Worm (Caenorhabditis elegans) whole organism, L3 larva: ENCODE results near the gene clec-204.

Source experiments
- R02D3.7 ChIP-seq: fragments of 150-350 bp; optimal IDR thresholded peaks from 2 replicates; lab custom pipeline; 2014; ENCODE audit warnings: missing biosample characterization, missing genetic modification characterization
- aly-2 ChIP-seq: fragments of 150-350 bp; optimal IDR thresholded peaks from 2 replicates; lab custom pipeline; 2014; ENCODE audit warnings: missing biosample characterization, missing genetic modification characterization
- daf-12 ChIP-seq: fragments of 150-350 bp; optimal IDR thresholded peaks from 2 replicates; lab custom pipeline; 2014; ENCODE audit warnings: missing biosample characterization, missing genetic modification reagents, missing genetic modification characterization
- egl-27 ChIP-seq: sonication (generic microtip); optimal IDR thresholded peaks from 4 replicates; lab custom pipeline; 2017; ENCODE audit warnings: missing biosample characterization, missing genetic modification reagents, missing genetic modification characterization
- egl-5 ChIP-seq: fragments of 150-350 bp; optimal IDR thresholded peaks from 2 replicates; lab custom pipeline; 2017; ENCODE audit warnings: missing biosample characterization, missing genetic modification reagents, missing genetic modification characterization, inconsistent platforms
- elt-2 ChIP-seq: sonication (generic microtip); optimal IDR thresholded peaks from 2 replicates; lab custom pipeline; 2016; ENCODE audit warnings: missing genetic modification reagents, mild to moderate bottlenecking, missing genetic modification characterization, missing compliant biosample characterization
- elt-3 ChIP-seq, 3 experiments: fragments of 150-350 bp in 1 of 3; sonication (generic microtip) in 2 of 3; optimal IDR thresholded peaks; 2 replicates in 2 of 3; 4 replicates in 1 of 3; lab custom pipeline; 2014 to 2017; ENCODE audit warnings: missing biosample characterization in 3 of 3, missing genetic modification characterization in 3 of 3
- eor-1 ChIP-seq, 2 experiments: fragments of 150-350 bp; optimal IDR thresholded peaks; 2 replicates each; lab custom pipeline; 2014 to 2018; ENCODE audit warnings: missing biosample characterization in 2 of 2, missing genetic modification characterization in 2 of 2
- fkh-10 ChIP-seq: sonication (generic microtip); optimal IDR thresholded peaks from 2 replicates; lab custom pipeline; 2017; ENCODE audit warnings: missing biosample characterization, missing genetic modification reagents, missing genetic modification characterization
- hmg-11 ChIP-seq: sonication (generic microtip); optimal IDR thresholded peaks from 2 replicates; lab custom pipeline; 2016; ENCODE audit warnings: missing genetic modification characterization, missing compliant biosample characterization
- jun-1 ChIP-seq: fragments of 150-350 bp; optimal IDR thresholded peaks from 2 replicates; lab custom pipeline; 2014; ENCODE audit warnings: missing biosample characterization, missing genetic modification reagents, missing genetic modification characterization
- lin-15B ChIP-seq: fragments of 150-350 bp; optimal IDR thresholded peaks from 2 replicates; lab custom pipeline; 2014; ENCODE audit warnings: missing biosample characterization, missing genetic modification characterization
- lin-39 ChIP-seq: fragments of 150-350 bp; optimal IDR thresholded peaks from 2 replicates; lab custom pipeline; 2018; ENCODE audit warnings: missing biosample characterization, missing genetic modification reagents, missing genetic modification characterization
- mdl-1 ChIP-seq: fragments of 150-350 bp; optimal IDR thresholded peaks from 2 replicates; lab custom pipeline; 2014; ENCODE audit warnings: missing biosample characterization, missing genetic modification characterization
- mml-1 ChIP-seq: fragments of 150-350 bp; sonication (generic microtip); optimal IDR thresholded peaks from 3 replicates; lab custom pipeline; 2014; ENCODE audit warnings: missing biosample characterization, missing genetic modification characterization
- nfya-1 ChIP-seq: sonication (generic microtip); optimal IDR thresholded peaks from 2 replicates; lab custom pipeline; 2017; ENCODE audit warnings: missing genetic modification characterization, mild to moderate bottlenecking, missing compliant biosample characterization, antibody characterized with exemption, moderate library complexity; ENCODE audit not compliant: insufficient read depth
- nhr-11 ChIP-seq: fragments of 150-350 bp; optimal IDR thresholded peaks from 2 replicates; lab custom pipeline; 2014; ENCODE audit warnings: missing biosample characterization, missing genetic modification characterization
- nhr-12 ChIP-seq: fragments of 150-350 bp; optimal IDR thresholded peaks from 2 replicates; lab custom pipeline; 2014; ENCODE audit warnings: missing biosample characterization, missing genetic modification characterization
- nhr-23 ChIP-seq: fragments of 150-350 bp; optimal IDR thresholded peaks from 2 replicates; lab custom pipeline; 2014; ENCODE audit warnings: missing biosample characterization, missing genetic modification reagents, missing genetic modification characterization
- nhr-28 ChIP-seq: fragments of 150-350 bp; optimal IDR thresholded peaks from 2 replicates; lab custom pipeline; 2014; ENCODE audit warnings: missing biosample characterization, missing genetic modification characterization
- nhr-43 ChIP-seq: sonication (generic microtip); optimal IDR thresholded peaks from 2 replicates; lab custom pipeline; 2016; ENCODE audit warnings: mild to moderate bottlenecking, missing genetic modification characterization, missing compliant biosample characterization; ENCODE audit not compliant: poor library complexity, severe bottlenecking
- nhr-67 ChIP-seq: fragments of 150-350 bp; optimal IDR thresholded peaks from 2 replicates; lab custom pipeline; 2014; ENCODE audit warnings: missing biosample characterization, missing genetic modification characterization
- nhr-77 ChIP-seq: fragments of 150-350 bp; optimal IDR thresholded peaks from 2 replicates; lab custom pipeline; 2014; ENCODE audit warnings: missing biosample characterization, missing genetic modification characterization
- pha-4 ChIP-seq: fragments of 150-350 bp; optimal IDR thresholded peaks from 2 replicates; lab custom pipeline; 2014; ENCODE audit warnings: missing biosample characterization, missing genetic modification reagents, missing genetic modification characterization
- skn-1 ChIP-seq: fragments of 150-350 bp; optimal IDR thresholded peaks from 2 replicates; lab custom pipeline; 2014; ENCODE audit warnings: missing biosample characterization, missing genetic modification characterization
- snpc-4 ChIP-seq: fragments of 150-350 bp; optimal IDR thresholded peaks from 2 replicates; lab custom pipeline; 2014; ENCODE audit warnings: missing biosample characterization, missing genetic modification characterization
- tbx-2 ChIP-seq: sonication (generic microtip); optimal IDR thresholded peaks from 2 replicates; lab custom pipeline; 2016; ENCODE audit warnings: mild to moderate bottlenecking, missing genetic modification characterization, missing compliant biosample characterization
- unc-62 ChIP-seq: fragments of 150-350 bp; sonication (generic microtip); optimal IDR thresholded peaks from 4 replicates; lab custom pipeline; 2014; ENCODE audit warnings: missing biosample characterization, missing genetic modification reagents, missing genetic modification characterization
- zag-1 ChIP-seq: fragments of 150-350 bp; optimal IDR thresholded peaks from 2 replicates; lab custom pipeline; 2014; ENCODE audit warnings: missing biosample characterization, missing genetic modification characterization
- ztf-4 ChIP-seq: fragments of 150-350 bp; optimal IDR thresholded peaks from 2 replicates; lab custom pipeline; 2014; ENCODE audit warnings: missing biosample characterization, missing genetic modification characterization

clec-204 gene

DNA sequence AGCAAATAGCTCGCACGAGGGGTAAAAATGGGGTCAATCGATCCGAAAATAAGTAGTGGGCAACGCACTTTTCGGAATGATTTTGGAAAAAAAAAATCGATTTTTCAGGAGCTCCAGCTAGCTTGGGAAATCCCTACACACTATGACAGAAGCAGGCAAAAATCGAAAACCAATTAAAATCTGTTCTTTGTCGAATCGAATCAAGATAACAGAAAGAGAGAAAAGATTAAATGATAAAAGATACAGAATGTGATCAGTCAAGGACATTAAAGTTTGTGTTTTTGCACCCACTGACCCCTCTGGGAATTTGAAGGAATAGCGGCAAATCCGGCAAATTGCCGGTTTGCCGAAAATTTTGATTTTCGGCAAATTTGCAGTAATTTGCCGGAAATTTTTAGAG is 10.5 kb downstream of the clec-204 start:
- TF ChIP-seq daf-12 (tag; lab: Kevin White, UChicago) = no peak
- no peak for TF ChIP-seq egl-5 (tag; lab: Kevin White, UChicago)
- no peak for TF ChIP-seq mml-1 (tag; lab: Kevin White, UChicago)

DNA sequence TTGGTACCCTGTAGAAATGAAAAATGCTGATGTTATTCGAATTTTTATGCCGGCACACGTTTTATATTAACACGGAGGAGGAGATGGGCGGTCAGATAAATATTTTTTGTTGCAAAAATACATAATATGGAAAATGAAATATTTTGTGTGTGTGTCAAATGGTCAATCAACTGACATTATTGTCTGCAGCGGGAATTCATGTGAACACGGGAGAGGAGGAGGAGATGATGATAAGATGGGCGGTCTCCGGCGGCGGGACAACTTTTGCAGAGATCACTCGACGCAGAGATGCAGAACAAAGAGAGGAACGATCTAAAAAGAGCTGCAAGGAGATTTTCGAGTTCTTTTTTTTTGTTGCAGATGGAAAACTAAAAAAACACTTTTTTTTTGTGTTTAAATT is 14.8 kb downstream of the clec-204 start, which contains the start of gene dhs-13:
dhs-13 (minus strand) TSS at position 8 of the 400 bp plus-strand sequence.
- peak; percentile 52 for TF ChIP-seq elt-2 (tag; lab: Kevin White, UChicago)
- peak; percentile 36 for TF ChIP-seq lin-15B (tag; lab: Kevin White, UChicago)
- no peak for TF ChIP-seq nhr-77 (tag; lab: Kevin White, UChicago)
- peak; percentile 47 for TF ChIP-seq pha-4 (tag; lab: Kevin White, UChicago)

- TF ChIP-seq skn-1 (tag; lab: Kevin White, UChicago) = no peak
- TF ChIP-seq nfya-1 (tag; lab: Kevin White, UChicago) = peak; percentile 22
- no peak for TF ChIP-seq nhr-28 (tag; lab: Kevin White, UChicago)
- TF ChIP-seq snpc-4 (tag; lab: Kevin White, UChicago) = no peak
- TF ChIP-seq elt-2 (tag; lab: Kevin White, UChicago) = peak; percentile 27
- no peak for TF ChIP-seq eor-1 (tag; optimal IDR thresholded peaks at IDR 0.05; lab: Kevin White, UChicago)
- TF ChIP-seq tbx-2 (tag; lab: Kevin White, UChicago) = no peak
- no peak for TF ChIP-seq nhr-23 (tag; lab: Kevin White, UChicago)
- TF ChIP-seq fkh-10 (GFP tag; lab: Kevin White, UChicago) = no peak
- peak; percentile 32 for TF ChIP-seq hmg-11 (tag; lab: Kevin White, UChicago)
- TF ChIP-seq nhr-12 (tag; lab: Kevin White, UChicago) = no peak
- no peak for TF ChIP-seq ztf-4 (tag; lab: Kevin White, UChicago)
- no peak for TF ChIP-seq zag-1 (tag; lab: Kevin White, UChicago)
- TF ChIP-seq, all 47 proteins: peak for 3
Observed at ce11 chrV:1773120-1773519, 16.2 kb downstream of the clec-204 start.

- no peak for TF ChIP-seq mdl-1 (tag; lab: Kevin White, UChicago)
- no peak for TF ChIP-seq egl-5 (tag; lab: Kevin White, UChicago)
- no peak for TF ChIP-seq nhr-11
- TF ChIP-seq aly-2 (tag; lab: Kevin White, UChicago) = no peak
- TF ChIP-seq jun-1 (tag; lab: Kevin White, UChicago) = no peak
- TF ChIP-seq zag-1 (tag; lab: Kevin White, UChicago) = no peak
- no peak for TF ChIP-seq R02D3.7 (tag; lab: Kevin White, UChicago)
- no peak for TF ChIP-seq nhr-23 (tag; lab: Kevin White, UChicago)
- no peak for TF ChIP-seq lin-39
Observed at ce11 chrV:1774874-1775589, 18.1 kb downstream of the clec-204 start, which contains the start of gene F36H9.7. F36H9.7 (minus strand) TSS chrV:1774924.

- no peak for TF ChIP-seq nhr-43
- TF ChIP-seq skn-1 (tag; lab: Kevin White, UChicago) = no peak
- no peak for TF ChIP-seq elt-3 (tag; optimal IDR thresholded peaks at IDR 0.05; lab: Kevin White, UChicago)
- TF ChIP-seq egl-27 (tag; lab: Kevin White, UChicago) = no peak
- no peak for TF ChIP-seq tbx-2 (tag; lab: Kevin White, UChicago)
- no peak for TF ChIP-seq nhr-11
- no peak for TF ChIP-seq nhr-12 (tag; lab: Kevin White, UChicago)
- TF ChIP-seq unc-62 (GFP tag; lab: Kevin White, UChicago) = no peak
- TF ChIP-seq lin-15B (tag; lab: Kevin White, UChicago) = no peak
Observed at ce11 chrV:1779136-1779535, 22.2 kb downstream of the clec-204 start, which contains the start of gene F36H9.4. F36H9.4 (minus strand) TSS chrV:1779236.

DNA sequence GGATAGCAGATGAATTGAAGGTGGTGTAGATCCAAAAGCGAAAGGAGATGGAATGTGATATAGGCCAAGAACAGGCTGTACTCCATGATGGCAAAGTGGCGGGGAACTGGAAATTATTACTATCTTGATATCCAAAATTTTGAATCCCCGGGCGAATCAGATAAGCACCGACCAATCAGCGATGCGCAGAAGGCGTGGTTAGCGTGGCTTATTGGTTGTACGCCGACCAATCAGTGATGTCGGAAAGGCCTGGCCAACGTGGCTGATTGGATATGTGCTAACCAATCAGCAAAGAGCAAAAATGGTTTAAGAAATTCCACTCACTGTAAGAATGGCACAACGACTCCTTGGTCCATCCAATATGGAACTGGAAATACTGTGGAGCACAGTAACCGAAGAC is 23.0 kb downstream of the clec-204 start:
- no peak for TF ChIP-seq nhr-67 (tag; lab: Kevin White, UChicago)
- peak; percentile 86 for TF ChIP-seq nfya-1 (tag; lab: Kevin White, UChicago)
- TF ChIP-seq, all 47 proteins: peak for 1
